Fruit fly (Drosophila melanogaster) whole organism, pupa: ENCODE results near the gene CG43134.

ENCODE experiments used
- CG10348 ChIP-seq: fragments of 200-800 bp; sonication (Bioruptor generic); IDR thresholded peaks from 2 replicates; pipeline ENCODE4 v1.3.6; 2022; ENCODE audit warnings: missing biosample characterization, missing genetic modification characterization
- CG12605 ChIP-seq: fragments of 200-800 bp; sonication (Bioruptor generic); IDR thresholded peaks from 2 replicates; pipeline ENCODE4 v1.3.6; 2022; ENCODE audit warnings: missing biosample characterization, missing genetic modification characterization
- CG32121 ChIP-seq: fragments of 200-800 bp; sonication (Bioruptor generic); IDR thresholded peaks from 2 replicates; pipeline ENCODE4 v1.3.6; 2022; ENCODE audit warnings: missing biosample characterization, missing genetic modification characterization
- CG34367 ChIP-seq: fragments of 200-800 bp; sonication (Bioruptor generic); optimal IDR thresholded peaks from 2 replicates; lab custom pipeline; 2018; ENCODE audit warnings: missing biosample characterization, mild to moderate bottlenecking, missing genetic modification characterization
- CG8159 ChIP-seq: fragments of 200-800 bp; sonication (Bioruptor generic); optimal IDR thresholded peaks from 3 replicates; lab custom pipeline; 2018; ENCODE audit warnings: missing biosample characterization, mild to moderate bottlenecking, missing genetic modification characterization, moderate library complexity
- EcR ChIP-seq: fragments of 200-800 bp; sonication (Bioruptor generic); optimal IDR thresholded peaks from 3 replicates; lab custom pipeline; 2019; ENCODE audit warnings: missing biosample characterization, missing genetic modification characterization, mild to moderate bottlenecking, moderate library complexity, missing genetic modification reagents
- Ets98B ChIP-seq: fragments of 200-800 bp; sonication (Bioruptor generic); IDR thresholded peaks from 2 replicates; pipeline ENCODE4 v1.3.6; 2022; ENCODE audit warnings: missing biosample characterization, missing genetic modification characterization
- Snoo ChIP-seq: fragments of 200-800 bp; sonication (Bioruptor generic); optimal IDR thresholded peaks from 3 replicates; lab custom pipeline; 2017; ENCODE audit warnings: missing biosample characterization, mild to moderate bottlenecking, missing genetic modification characterization, inconsistent platforms
- fd96Ca ChIP-seq: fragments of 200-800 bp; sonication (Bioruptor generic); IDR thresholded peaks from 3 replicates; pipeline ENCODE4 v1.3.6; 2022; ENCODE audit warnings: missing biosample characterization, missing genetic modification characterization
- gl ChIP-seq: fragments of 200-800 bp; sonication (Bioruptor generic); optimal IDR thresholded peaks from 2 replicates; lab custom pipeline; 2018; ENCODE audit warnings: missing biosample characterization, mild to moderate bottlenecking, missing genetic modification characterization
- rn ChIP-seq: fragments of 200-800 bp; sonication (Bioruptor generic); IDR thresholded peaks from 2 replicates; pipeline ENCODE4 v1.3.6; 2022; ENCODE audit warnings: missing biosample characterization, missing genetic modification characterization

dm6 chrX:4248077-4248476 is 964 bp downstream of the CG43134 start, which contains the start of gene CG43135:
- TF ChIP-seq fd96Ca (GFP tag; lab: Robert Waterston, UW) (no peak), gl (tag; lab: Kevin White, UChicago) (no peak), CG10348 (GFP tag; lab: Robert Waterston, UW) (no peak), CG34367 (tag; lab: Kevin White, UChicago) (no peak), CG8159 (no peak), Ets98B (GFP tag; lab: Robert Waterston, UW) (no peak), Snoo (tag; lab: Kevin White, UChicago) (no peak), EcR (GFP tag; lab: Kevin White, UChicago) (no peak), CG32121 (no peak), CG12605 (GFP tag; lab: Robert Waterston, UW) (no peak), rn (GFP tag; lab: Robert Waterston, UW) (no peak)
